Fruit fly (Drosophila melanogaster): Measurements from ENCODE around the gene mei-9.

mei-9 gene

DNA sequence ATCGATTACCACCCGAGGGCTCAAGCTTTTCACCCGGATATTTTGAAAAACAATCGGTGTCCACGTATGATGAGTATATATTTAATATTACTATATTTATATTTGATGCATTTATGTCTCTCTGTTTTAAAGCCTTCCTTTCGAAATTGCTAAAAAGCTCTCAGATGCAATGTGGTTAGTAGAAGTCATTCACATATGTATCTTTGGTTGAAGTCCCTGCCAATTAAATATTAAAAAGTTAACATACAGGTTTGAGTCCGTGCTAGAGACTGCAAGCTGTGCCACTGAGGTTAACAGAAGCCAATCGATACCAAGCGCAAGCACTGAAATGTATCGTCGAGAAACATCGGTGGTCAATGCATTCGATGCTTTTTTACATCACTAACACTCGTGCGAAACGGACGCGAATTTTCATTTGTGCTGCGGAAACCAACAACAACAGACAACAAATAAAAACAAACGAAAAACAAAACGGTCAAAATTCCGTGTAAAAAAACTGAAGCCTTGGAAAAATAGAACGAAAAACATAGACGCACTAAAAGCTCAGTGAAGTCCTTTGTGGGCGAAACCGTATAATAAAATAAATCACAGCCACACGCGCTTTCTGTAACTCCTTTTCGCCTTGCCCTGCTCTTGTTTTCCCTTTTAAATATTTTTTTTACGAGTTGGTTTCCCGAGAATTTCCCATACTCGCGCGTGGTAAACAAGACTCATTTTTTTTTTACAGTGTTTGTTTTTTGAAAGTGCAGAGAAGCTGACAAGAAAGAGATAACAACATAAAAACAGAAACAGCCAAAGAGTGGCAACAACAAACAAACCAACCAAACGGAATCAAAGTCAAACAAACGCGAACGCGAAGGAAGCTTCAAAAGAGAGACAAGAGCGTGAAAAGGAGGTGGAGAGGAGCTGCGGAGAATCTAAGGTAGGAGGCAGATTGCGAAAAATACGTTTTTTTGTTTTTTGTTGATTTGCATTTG lies 3.9 kb upstream of the mei-9 start, which contains the start of gene norpA (continued):
- TF ChIP-seq CG4360 (GFP tag; IDR thresholded peaks at IDR 0.05): peak; percentile 59
- TF ChIP-seq ems (GFP tag; optimal IDR thresholded peaks at IDR 0.05): peak; percentile 0
- TF ChIP-seq ERR (GFP tag; optimal IDR thresholded peaks at IDR 0.05): peak; percentile 19
- peak; percentile 3 to 5 for TF ChIP-seq chif (GFP tag; optimal IDR thresholded peaks at IDR 0.05)
- TF ChIP-seq sens-2 (GFP tag; IDR thresholded peaks at IDR 0.05): no peak
- peak; percentile 66 for TF ChIP-seq CG12659 (GFP tag; optimal IDR thresholded peaks at IDR 0.05)
- peak; percentile 19 for TF ChIP-seq Jarid2 (GFP tag; optimal IDR thresholded peaks at IDR 0.05)
- TF ChIP-seq CG7963 (GFP tag; IDR thresholded peaks at IDR 0.05; ENCODE audit: partially characterized antibody): peak; percentile 94
- peak; percentile 9 for TF ChIP-seq HmgZ (tag; optimal IDR thresholded peaks at IDR 0.05)
- peak; percentile 2 for TF ChIP-seq CG8388 (GFP tag; optimal IDR thresholded peaks at IDR 0.05)
- TF ChIP-seq nerfin-2 (GFP tag; IDR thresholded peaks at IDR 0.05; ENCODE audit: partially characterized antibody): peak; percentile 81
- TF ChIP-seq Rfx (GFP tag; IDR thresholded peaks at IDR 0.05): peak; percentile 59
- TF ChIP-seq E2f1 (GFP tag; IDR thresholded peaks at IDR 0.05): no peak
- TF ChIP-seq CoRest (tag; optimal IDR thresholded peaks at IDR 0.05): peak; percentile 24
- TF ChIP-seq Med (GFP tag): peak; percentile 86
- TF ChIP-seq CG13894 (tag; optimal IDR thresholded peaks at IDR 0.05): peak; percentile 61
- peak; percentile 35 for TF ChIP-seq CG7556 (GFP tag; optimal IDR thresholded peaks at IDR 0.05)
- TF ChIP-seq CG16813 (GFP tag; IDR thresholded peaks at IDR 0.05; ENCODE audit: partially characterized antibody): peak; percentile 87
- TF ChIP-seq Dfd (GFP tag; optimal IDR thresholded peaks at IDR 0.05): no peak
- TF ChIP-seq tna (GFP tag; IDR thresholded peaks at IDR 0.05; ENCODE audit: partially characterized antibody): peak; percentile 88
- TF ChIP-seq CG10267 (tag; optimal IDR thresholded peaks at IDR 0.05): peak; percentile 23
- TF ChIP-seq CG11093 (GFP tag; IDR thresholded peaks at IDR 0.05): no peak
- peak; percentile 46 for TF ChIP-seq Sin3A (optimal IDR thresholded peaks at IDR 0.05)
- peak; percentile 34 for TF ChIP-seq pum (GFP tag; optimal IDR thresholded peaks at IDR 0.05)
- TF ChIP-seq Doc3 (GFP tag; IDR thresholded peaks at IDR 0.05; ENCODE audit: partially characterized antibody): peak; percentile 69
- TF ChIP-seq sd (tag; optimal IDR thresholded peaks at IDR 0.05): peak; percentile 15
- TF ChIP-seq ato (GFP tag; IDR thresholded peaks at IDR 0.05; ENCODE audit: partially characterized antibody): peak; percentile 93
- peak; percentile 82 for TF ChIP-seq stwl (tag; optimal IDR thresholded peaks at IDR 0.05)
- TF ChIP-seq prd (optimal IDR thresholded peaks at IDR 0.05): no peak
- TF ChIP-seq prd (GFP tag; IDR thresholded peaks at IDR 0.05): peak; percentile 22; the same call in 1 of the 3 replicates
- no peak for TF ChIP-seq sr (GFP tag; IDR thresholded peaks at IDR 0.05)
- TF ChIP-seq Fer3 (tag; optimal IDR thresholded peaks at IDR 0.05): peak; percentile 12
- TF ChIP-seq caup (GFP tag; optimal IDR thresholded peaks at IDR 0.05; ENCODE audit: severe bottlenecking): no peak
- TF ChIP-seq nom (GFP tag; optimal IDR thresholded peaks at IDR 0.05): peak; percentile 51
- peak; percentile 40 for TF ChIP-seq Sox100B (GFP tag; optimal IDR thresholded peaks at IDR 0.05)
- peak; percentile 96 for TF ChIP-seq Opbp (GFP tag; IDR thresholded peaks at IDR 0.05; ENCODE audit: partially characterized antibody)
- peak; percentile 98 for TF ChIP-seq CG8290 (GFP tag; optimal IDR thresholded peaks at IDR 0.05)
- peak; percentile 95 to 96 for TF ChIP-seq CG8290 (tag; optimal IDR thresholded peaks at IDR 0.05)
- peak; percentile 84 for TF ChIP-seq pzg (GFP tag; optimal IDR thresholded peaks at IDR 0.05)
- TF ChIP-seq gcm2 (GFP tag; optimal IDR thresholded peaks at IDR 0.05): peak; percentile 22
- TF ChIP-seq CG15514 (GFP tag; optimal IDR thresholded peaks at IDR 0.05): peak; percentile 55
- TF ChIP-seq Ets97D (GFP tag; optimal IDR thresholded peaks at IDR 0.05): peak; percentile 56
- TF ChIP-seq CG8924 (tag; optimal IDR thresholded peaks at IDR 0.05): peak; percentile 11
- no peak for TF ChIP-seq ham (GFP tag; IDR thresholded peaks at IDR 0.05)
- TF ChIP-seq slbo (GFP tag; IDR thresholded peaks at IDR 0.05): peak; percentile 44
- TF ChIP-seq CG14860 (GFP tag; IDR thresholded peaks at IDR 0.05; ENCODE audit: partially characterized antibody): peak; percentile 86
- TF ChIP-seq B-H2 (GFP tag; optimal IDR thresholded peaks at IDR 0.05): peak; percentile 33
- TF ChIP-seq shn (GFP tag; optimal IDR thresholded peaks at IDR 0.05): peak; percentile 11
